Fruit fly (Drosophila melanogaster) whole organism, prepupa: ENCODE data around the gene Saf-B.

ENCODE experiments used
- Blimp-1 ChIP-seq: fragments of 200-800 bp; sonication (Bioruptor generic); optimal IDR thresholded peaks from 3 replicates; lab custom pipeline; 2017; ENCODE audit warnings: missing biosample characterization, missing genetic modification characterization, mild to moderate bottlenecking, moderate library complexity, missing genetic modification reagents
- CG10631 ChIP-seq: fragments of 200-800 bp; sonication (Bioruptor generic); optimal IDR thresholded peaks from 2 replicates; lab custom pipeline; 2016; ENCODE audit warnings: missing biosample characterization, missing genetic modification characterization
- CG10669 ChIP-seq: fragments of 200-800 bp; sonication (Bioruptor generic); optimal IDR thresholded peaks from 3 replicates; lab custom pipeline; 2018; ENCODE audit warnings: missing biosample characterization, mild to moderate bottlenecking, missing genetic modification characterization, moderate library complexity
- CG11294 ChIP-seq: fragments of 200-800 bp; sonication (Bioruptor generic); IDR thresholded peaks from 2 replicates; pipeline ENCODE4 v1.3.6; 2022; ENCODE audit warnings: missing biosample characterization, missing genetic modification characterization
- CG11902 ChIP-seq: fragments of 200-800 bp; sonication (Bioruptor generic); optimal IDR thresholded peaks from 3 replicates; lab custom pipeline; 2016; ENCODE audit warnings: missing biosample characterization, missing genetic modification characterization
- CG15336 ChIP-seq: fragments of 200-800 bp; sonication (Bioruptor generic); IDR thresholded peaks from 2 replicates; pipeline ENCODE4 v1.3.6; 2022; ENCODE audit warnings: missing biosample characterization, missing genetic modification characterization
- CG16779 ChIP-seq: fragments of 200-800 bp; sonication (Bioruptor generic); optimal IDR thresholded peaks from 3 replicates; lab custom pipeline; 2017; ENCODE audit warnings: missing biosample characterization, mild to moderate bottlenecking, missing genetic modification characterization
- CG31627 ChIP-seq: fragments of 200-800 bp; sonication (Bioruptor generic); optimal IDR thresholded peaks from 3 replicates; lab custom pipeline; 2016; ENCODE audit warnings: missing biosample characterization, missing genetic modification characterization
- CG34406 ChIP-seq: fragments of 200-800 bp; sonication (Bioruptor generic); optimal IDR thresholded peaks from 3 replicates; lab custom pipeline; 2016; ENCODE audit warnings: missing biosample characterization, missing genetic modification characterization
- CG3919 ChIP-seq: fragments of 200-800 bp; sonication (Bioruptor generic); optimal IDR thresholded peaks from 3 replicates; lab custom pipeline; 2016; ENCODE audit warnings: missing biosample characterization, missing genetic modification characterization
- CG4318 ChIP-seq: fragments of 200-800 bp; sonication (Bioruptor generic); optimal IDR thresholded peaks from 3 replicates; lab custom pipeline; 2017; ENCODE audit warnings: missing biosample characterization, mild to moderate bottlenecking, missing genetic modification characterization
- CG6276 ChIP-seq: fragments of 200-800 bp; sonication (Bioruptor generic); optimal IDR thresholded peaks from 2 replicates; lab custom pipeline; 2017; ENCODE audit warnings: missing biosample characterization, mild to moderate bottlenecking, missing genetic modification characterization
- CG8119 ChIP-seq: fragments of 200-800 bp; sonication (Bioruptor generic); IDR thresholded peaks from 3 replicates; pipeline ENCODE4 v1.3.6; 2022; ENCODE audit warnings: missing biosample characterization, missing genetic modification characterization
- CG8319 ChIP-seq: fragments of 200-800 bp; sonication (Bioruptor generic); optimal IDR thresholded peaks from 3 replicates; lab custom pipeline; 2016; ENCODE audit warnings: missing biosample characterization, missing genetic modification characterization
- CG9139 ChIP-seq: fragments of 200-800 bp; sonication (Bioruptor generic); optimal IDR thresholded peaks from 3 replicates; lab custom pipeline; 2017; ENCODE audit warnings: missing biosample characterization, mild to moderate bottlenecking, missing genetic modification characterization
- Eip78C ChIP-seq: fragments of 200-800 bp; sonication (Bioruptor generic); peaks from one replicate; lab custom pipeline; 2016; ENCODE audit warnings: missing biosample characterization, missing genetic modification characterization
- Eip93F ChIP-seq: fragments of 200-800 bp; sonication (Bioruptor generic); optimal IDR thresholded peaks from 2 replicates; lab custom pipeline; 2016; ENCODE audit warnings: missing biosample characterization, mild to moderate bottlenecking, missing genetic modification characterization
- Gug ChIP-seq: fragments of 200-800 bp; sonication (Bioruptor generic); IDR thresholded peaks from 2 replicates; pipeline ENCODE4 v1.3.6; 2022; ENCODE audit warnings: missing biosample characterization, missing genetic modification characterization
- Hr39 ChIP-seq: fragments of 200-800 bp; sonication (Bioruptor generic); optimal IDR thresholded peaks from 2 replicates; lab custom pipeline; 2016; ENCODE audit warnings: missing biosample characterization, missing genetic modification characterization
- Lpt ChIP-seq: fragments of 200-800 bp; sonication (Bioruptor generic); optimal IDR thresholded peaks from 3 replicates; lab custom pipeline; 2016; ENCODE audit warnings: missing biosample characterization, missing genetic modification characterization
- Sox102F ChIP-seq: fragments of 200-800 bp; sonication (Bioruptor generic); optimal IDR thresholded peaks from 2 replicates; lab custom pipeline; 2016; ENCODE audit warnings: missing biosample characterization, mild to moderate bottlenecking, missing genetic modification characterization
- Sox14 ChIP-seq: fragments of 200-800 bp; sonication (Bioruptor generic); optimal IDR thresholded peaks from 3 replicates; lab custom pipeline; 2016; ENCODE audit warnings: missing biosample characterization, missing genetic modification characterization
- achi ChIP-seq: fragments of 200-800 bp; sonication (Bioruptor generic); optimal IDR thresholded peaks from 3 replicates; lab custom pipeline; 2016; ENCODE audit warnings: missing biosample characterization, missing genetic modification characterization
- acj6 ChIP-seq: fragments of 200-800 bp; sonication (Bioruptor generic); optimal IDR thresholded peaks from 3 replicates; lab custom pipeline; 2016; ENCODE audit warnings: missing biosample characterization, missing genetic modification characterization
- dac ChIP-seq: fragments of 200-800 bp; sonication (Bioruptor generic); optimal IDR thresholded peaks from 2 replicates; lab custom pipeline; 2017; ENCODE audit warnings: missing biosample characterization, mild to moderate bottlenecking, missing genetic modification characterization
- dsx ChIP-seq: fragments of 200-800 bp; optimal IDR thresholded peaks from 3 replicates; lab custom pipeline; 2019; ENCODE audit warnings: missing biosample characterization, mild to moderate bottlenecking, missing genetic modification characterization, moderate library complexity; ENCODE audit not compliant: poor library complexity, severe bottlenecking
- eg ChIP-seq: fragments of 200-800 bp; sonication (Bioruptor generic); IDR thresholded peaks from 3 replicates; pipeline ENCODE4 v1.3.6; 2022; ENCODE audit warnings: missing biosample characterization, missing genetic modification characterization
- esn ChIP-seq: fragments of 200-800 bp; sonication (Bioruptor generic); optimal IDR thresholded peaks from 2 replicates; lab custom pipeline; 2016; ENCODE audit warnings: missing biosample characterization, mild to moderate bottlenecking, missing genetic modification characterization, moderate library complexity
- fkh ChIP-seq: fragments of 200-800 bp; sonication (Bioruptor generic); optimal IDR thresholded peaks from 3 replicates; lab custom pipeline; 2017; ENCODE audit warnings: missing biosample characterization, mild to moderate bottlenecking, missing genetic modification characterization, moderate library complexity
- lz ChIP-seq: fragments of 200-800 bp; sonication (Bioruptor generic); optimal IDR thresholded peaks from 3 replicates; lab custom pipeline; 2016; ENCODE audit warnings: missing biosample characterization, missing genetic modification characterization
- spab ChIP-seq: fragments of 200-800 bp; sonication (Bioruptor generic); optimal IDR thresholded peaks from 2 replicates; lab custom pipeline; 2017; ENCODE audit warnings: missing biosample characterization, mild to moderate bottlenecking, missing genetic modification characterization, missing genetic modification reagents
- ss ChIP-seq, 2 experiments: fragments of 200-800 bp; sonication (Bioruptor generic); optimal IDR thresholded peaks; 2 replicates in 1 of 2; 3 replicates in 1 of 2; lab custom pipeline; 2017 to 2018; ENCODE audit warnings: mild to moderate bottlenecking in 2 of 2, missing biosample characterization in 2 of 2, missing genetic modification characterization in 2 of 2, moderate library complexity in 1 of 2
- topi ChIP-seq: fragments of 200-800 bp; sonication (Bioruptor generic); optimal IDR thresholded peaks from 3 replicates; lab custom pipeline; 2016; ENCODE audit warnings: missing biosample characterization, missing genetic modification characterization
- vri ChIP-seq: fragments of 200-800 bp; sonication (Bioruptor generic); optimal IDR thresholded peaks from 3 replicates; lab custom pipeline; 2016; ENCODE audit warnings: missing biosample characterization, mild to moderate bottlenecking, missing genetic modification characterization

Gene Saf-B

DNA sequence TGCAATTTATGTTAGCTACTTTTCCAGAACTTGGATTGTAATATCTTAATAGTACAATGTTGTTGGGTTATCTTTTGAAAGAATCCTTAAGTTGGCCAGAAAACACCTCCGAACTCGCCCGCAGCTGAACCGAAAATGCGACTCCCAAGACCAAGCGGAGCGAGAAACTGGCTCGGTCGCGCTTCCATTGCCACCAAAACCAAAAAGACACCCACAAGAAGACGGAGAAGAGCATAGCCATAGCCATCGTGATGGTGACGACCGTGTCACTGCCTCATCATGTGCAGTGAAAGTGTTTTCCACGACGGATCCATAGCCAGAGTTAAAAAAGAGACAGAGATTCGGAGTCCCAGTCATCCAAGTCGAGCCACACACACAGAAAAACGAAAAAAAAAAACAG is 27.2 kb upstream of the Saf-B start, which contains the start of gene CG13634:
Gene CG13634, minus strand, starts transcription at position 101 of the 400 bp plus-strand sequence.
- TF ChIP-seq spab (no peak), CG11902 (GFP tag; lab: Kevin White, UChicago) (no peak), CG8119 (GFP tag; lab: Robert Waterston, UW) (no peak), topi (no peak), Sox14 (GFP tag; lab: Kevin White, UChicago) (no peak), CG15336 (GFP tag; lab: Robert Waterston, UW) (no peak), Gug (GFP tag; lab: Robert Waterston, UW) (no peak), Eip93F (no peak), dac (no peak), eg (GFP tag; lab: Robert Waterston, UW) (no peak), Blimp-1 (GFP tag; lab: Kevin White, UChicago) (no peak), Lpt (GFP tag; lab: Kevin White, UChicago) (no peak), CG4318 (GFP tag; lab: Kevin White, UChicago) (no peak), CG11294 (GFP tag; lab: Robert Waterston, UW) (no peak), dsx (GFP tag; lab: Kevin White, UChicago) (no peak), lz (no peak)

DNA sequence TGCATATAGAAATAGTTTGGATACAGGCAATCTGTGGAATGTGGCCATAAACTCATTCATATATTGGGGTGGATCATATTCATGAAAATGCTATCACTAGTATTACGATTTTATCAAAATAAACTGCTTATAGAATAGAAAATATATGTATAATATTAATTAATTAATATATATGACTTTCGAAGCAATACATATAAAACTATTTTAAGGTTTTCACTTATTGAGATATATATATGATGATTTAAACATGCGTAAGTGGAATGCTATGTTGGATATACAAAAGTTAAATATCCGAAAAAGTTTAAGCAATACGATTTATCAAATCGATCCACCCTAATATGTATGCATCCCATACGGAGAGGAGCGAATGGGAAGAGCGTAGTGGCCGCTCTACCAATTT is 18.7 kb upstream of the Saf-B start:
- TF ChIP-seq fkh (GFP tag; lab: Kevin White, UChicago) (no peak), CG8119 (GFP tag; lab: Robert Waterston, UW) (peak; percentile 34; the same call in 2 of the 3 replicates)

DNA sequence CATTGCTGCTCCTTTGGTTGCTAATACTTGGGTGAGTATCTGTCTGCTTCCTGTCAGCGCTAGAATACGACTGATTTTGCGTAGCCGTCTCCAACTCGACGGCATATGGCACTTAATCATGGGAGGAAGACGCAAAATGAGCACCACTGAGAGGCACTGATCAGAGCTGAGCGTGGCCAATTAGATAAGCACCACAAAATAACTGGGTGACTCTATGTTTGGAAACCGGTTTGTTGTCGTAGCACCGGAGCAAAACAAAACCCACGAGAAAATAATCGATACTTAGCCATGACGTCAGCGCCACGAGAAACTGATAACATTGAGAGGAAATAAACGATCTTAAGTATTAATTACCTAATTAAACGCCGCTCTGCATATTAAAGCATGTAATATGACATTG is 17.8 kb upstream of the Saf-B start, which contains the start of gene Ude:
Gene Ude, minus strand, starts transcription at position 166 of the 400 bp plus-strand sequence.
- TF ChIP-seq CG15336 (GFP tag; lab: Robert Waterston, UW) (no peak), CG8319 (GFP tag; lab: Kevin White, UChicago) (no peak), Eip78C (no peak), vri (peak; percentile 19)

DNA sequence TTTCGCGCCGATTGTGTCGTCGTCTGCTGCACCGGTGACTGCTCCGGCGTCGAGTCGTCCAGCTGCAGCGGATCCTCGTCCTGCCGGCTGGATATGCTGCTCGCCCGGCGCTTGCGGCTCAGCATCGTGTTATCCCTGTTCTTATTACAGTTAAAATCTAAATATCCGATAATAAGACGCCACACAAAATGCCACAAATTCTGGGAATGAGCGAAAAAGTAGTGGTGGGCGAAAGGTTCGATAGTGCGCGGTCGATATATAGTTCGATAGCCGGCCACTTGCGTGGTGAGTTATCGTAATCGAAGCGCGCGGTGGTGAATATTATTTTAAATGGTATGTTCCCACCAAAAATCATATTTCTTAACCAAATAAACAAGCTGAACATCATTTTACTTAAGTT is 12.2 kb upstream of the Saf-B start, which contains the start of gene polybromo:
Gene polybromo, minus strand, starts transcription at position 212 of the 400 bp plus-strand sequence.
- TF ChIP-seq CG10669 (GFP tag; lab: Kevin White, UChicago): no peak
- TF ChIP-seq CG10631: no peak
- no peak for TF ChIP-seq CG16779
- TF ChIP-seq Gug (GFP tag; lab: Robert Waterston, UW): no peak
- no peak for TF ChIP-seq eg (GFP tag; lab: Robert Waterston, UW)
- TF ChIP-seq, all 60 proteins: peak for 0

DNA sequence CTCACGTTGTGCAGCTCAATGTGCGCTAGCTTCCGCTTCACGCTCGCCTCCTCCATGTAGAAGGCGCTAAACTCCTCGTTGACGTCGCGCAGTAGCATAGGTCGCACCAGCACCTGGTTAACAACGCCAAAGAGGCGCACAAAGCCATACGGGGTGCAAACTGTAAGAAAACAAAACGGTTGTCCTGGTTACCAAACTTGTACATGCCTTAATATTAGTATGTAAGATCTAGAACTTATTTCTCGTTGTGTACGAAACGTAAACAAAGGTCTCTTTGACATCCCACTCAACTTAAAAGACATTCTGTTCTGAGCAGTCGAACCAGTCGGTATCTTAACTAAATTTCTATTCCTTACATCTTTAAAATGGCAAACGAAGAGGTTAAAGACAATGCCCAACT is 9.9 kb upstream of the Saf-B start, which contains the start of gene CG6980:
Gene CG6980, plus strand, starts transcription at position 301 of the 400 bp plus-strand sequence.
- TF ChIP-seq CG34406 (GFP tag; lab: Kevin White, UChicago) (no peak), CG8119 (GFP tag; lab: Robert Waterston, UW) (no peak), CG11902 (GFP tag; lab: Kevin White, UChicago) (no peak), Sox102F (no peak), acj6 (GFP tag; lab: Kevin White, UChicago) (no peak), spab (no peak), achi (GFP tag; lab: Kevin White, UChicago) (no peak), esn (no peak), CG10669 (GFP tag; lab: Kevin White, UChicago) (no peak), topi (no peak), CG31627 (GFP tag; lab: Kevin White, UChicago) (no peak), CG9139 (no peak), CG6276 (GFP tag; lab: Kevin White, UChicago) (no peak), CG3919 (no peak), Hr39 (GFP tag; lab: Kevin White, UChicago) (no peak), ss (GFP tag; optimal IDR thresholded peaks at IDR 0.05; lab: Kevin White, UChicago) (no peak), lz (no peak), fkh (GFP tag; lab: Kevin White, UChicago) (no peak)
